Fruit fly (Drosophila melanogaster) whole organism, embryonic: ENCODE data around the gene NK7.1.
A peak's percentile ranks its signal among the peaks of the same experiment; 100 is the strongest.

Experiments
- B-H2 ChIP-seq: fragments of 200-800 bp; sonication (Bioruptor generic); optimal IDR thresholded peaks from 2 replicates; lab custom pipeline; 2018; ENCODE audit warnings: missing biosample characterization, mild to moderate bottlenecking, missing genetic modification characterization
- BEAF-32 ChIP-seq: fragments of 200-800 bp; sonication (Bioruptor generic); optimal IDR thresholded peaks from 3 replicates; lab custom pipeline; 2017; ENCODE audit warnings: missing biosample characterization, missing genetic modification characterization, mild to moderate bottlenecking, moderate library complexity, missing genetic modification reagents
- CG10147 ChIP-seq: fragments of 200-800 bp; sonication (Bioruptor generic); optimal IDR thresholded peaks from 2 replicates; lab custom pipeline; 2019; ENCODE audit warnings: missing biosample characterization, mild to moderate bottlenecking, missing genetic modification characterization, moderate library complexity
- CG10209 ChIP-seq: fragments of 200-800 bp; sonication (Bioruptor generic); optimal IDR thresholded peaks from 3 replicates; lab custom pipeline; 2017; ENCODE audit warnings: missing biosample characterization, mild to moderate bottlenecking, missing genetic modification characterization, missing genetic modification reagents
- CG12155 ChIP-seq: fragments of 200-800 bp; sonication (Bioruptor generic); optimal IDR thresholded peaks from 3 replicates; lab custom pipeline; 2016; ENCODE audit warnings: missing biosample characterization, missing genetic modification characterization
- CG12236 ChIP-seq: fragments of 200-800 bp; sonication (Bioruptor generic); optimal IDR thresholded peaks from 2 replicates; lab custom pipeline; 2016; ENCODE audit warnings: missing biosample characterization, missing genetic modification characterization
- CG13775 ChIP-seq: fragments of 200-800 bp; sonication (Bioruptor generic); optimal IDR thresholded peaks from 3 replicates; lab custom pipeline; 2017; ENCODE audit warnings: missing biosample characterization, mild to moderate bottlenecking, missing genetic modification characterization
- CG15514 ChIP-seq: fragments of 200-800 bp; sonication (Bioruptor generic); optimal IDR thresholded peaks from 3 replicates; lab custom pipeline; 2017; ENCODE audit warnings: missing biosample characterization, missing genetic modification characterization, mild to moderate bottlenecking, moderate library complexity, missing genetic modification reagents
- CG15601 ChIP-seq: fragments of 200-800 bp; sonication (Bioruptor generic); optimal IDR thresholded peaks from 3 replicates; lab custom pipeline; 2019; ENCODE audit warnings: missing biosample characterization, mild to moderate bottlenecking, missing genetic modification characterization, moderate library complexity
- CG17568 ChIP-seq: fragments of 200-800 bp; sonication (Bioruptor generic); optimal IDR thresholded peaks from 2 replicates; lab custom pipeline; 2018; ENCODE audit warnings: missing biosample characterization, mild to moderate bottlenecking, missing genetic modification characterization, moderate library complexity
- CG17912 ChIP-seq: fragments of 200-800 bp; sonication (Bioruptor generic); optimal IDR thresholded peaks from 2 replicates; lab custom pipeline; 2018; ENCODE audit warnings: missing biosample characterization, mild to moderate bottlenecking, missing genetic modification characterization
- CG30403 ChIP-seq: fragments of 200-800 bp; sonication (Bioruptor generic); optimal IDR thresholded peaks from 3 replicates; lab custom pipeline; 2016; ENCODE audit warnings: missing biosample characterization, missing genetic modification characterization
- CG3281 ChIP-seq: fragments of 200-800 bp; sonication (Bioruptor generic); optimal IDR thresholded peaks from 3 replicates; lab custom pipeline; 2017; ENCODE audit warnings: missing biosample characterization, mild to moderate bottlenecking, missing genetic modification characterization
- CG34224 ChIP-seq: fragments of 200-800 bp; sonication (Bioruptor generic); IDR thresholded peaks from 3 replicates; pipeline ENCODE4 v1.3.6; 2022; ENCODE audit warnings: missing biosample characterization, missing genetic modification characterization; ENCODE audit not compliant: partially characterized antibody
- CG6813 ChIP-seq: fragments of 200-800 bp; sonication (Bioruptor generic); optimal IDR thresholded peaks from 2 replicates; lab custom pipeline; 2017; ENCODE audit warnings: missing biosample characterization, missing genetic modification characterization, mild to moderate bottlenecking, moderate library complexity, missing genetic modification reagents
- CG7839 ChIP-seq: fragments of 200-800 bp; sonication (Bioruptor generic); optimal IDR thresholded peaks from 3 replicates; lab custom pipeline; 2018; ENCODE audit warnings: missing biosample characterization, mild to moderate bottlenecking, missing genetic modification characterization, moderate library complexity
- CG8359 ChIP-seq: fragments of 200-800 bp; sonication (Bioruptor generic); optimal IDR thresholded peaks from 2 replicates; lab custom pipeline; 2017; ENCODE audit warnings: missing biosample characterization, mild to moderate bottlenecking, missing genetic modification characterization, borderline replicate concordance
- CoRest ChIP-seq: fragments of 200-800 bp; sonication (Bioruptor generic); optimal IDR thresholded peaks from 3 replicates; lab custom pipeline; 2018; ENCODE audit warnings: missing biosample characterization, mild to moderate bottlenecking, missing genetic modification characterization, moderate library complexity
- Gug ChIP-seq: fragments of 200-800 bp; sonication (Bioruptor generic); IDR thresholded peaks from 4 replicates; pipeline ENCODE4 v1.3.6; 2022; ENCODE audit warnings: missing biosample characterization, missing genetic modification characterization
- Oli ChIP-seq: fragments of 200-800 bp; sonication (Bioruptor generic); optimal IDR thresholded peaks from 2 replicates; lab custom pipeline; 2018; ENCODE audit warnings: missing biosample characterization, mild to moderate bottlenecking, missing genetic modification characterization, moderate library complexity
- Pdp1 ChIP-seq, 2 experiments: fragments of 200-800 bp; sonication (Bioruptor generic); optimal IDR thresholded peaks; 3 replicates each; lab custom pipeline; 2016; ENCODE audit warnings: missing biosample characterization in 2 of 2, missing genetic modification characterization in 2 of 2, mild to moderate bottlenecking in 1 of 2, moderate library complexity in 1 of 2
- Side ChIP-seq: fragments of 200-800 bp; sonication (Bioruptor generic); optimal IDR thresholded peaks from 2 replicates; lab custom pipeline; 2016; ENCODE audit warnings: missing biosample characterization, missing genetic modification characterization
- Trl ChIP-seq, 3 experiments: fragments of >200 bp in 2 of 3; fragments of 200-800 bp in 1 of 3; sonication (Bioruptor generic) in 1 of 3; optimal IDR thresholded peaks; 2 replicates in 1 of 3; 3 replicates in 2 of 3; lab custom pipeline; 2016 to 2017; ENCODE audit warnings: missing biosample characterization in 1 of 3, missing genetic modification characterization in 1 of 3
- Xbp1 ChIP-seq: fragments of 200-800 bp; sonication (Bioruptor generic); optimal IDR thresholded peaks from 3 replicates; lab custom pipeline; 2016; ENCODE audit warnings: missing biosample characterization, mild to moderate bottlenecking, missing genetic modification characterization
- ara ChIP-seq: fragments of 200-800 bp; sonication (Bioruptor generic); IDR thresholded peaks from 2 replicates; pipeline ENCODE4 v1.3.6; 2022; ENCODE audit warnings: missing biosample characterization, missing genetic modification characterization
- caup ChIP-seq: fragments of 200-800 bp; sonication (Bioruptor generic); optimal IDR thresholded peaks from 3 replicates; lab custom pipeline; 2017; ENCODE audit warnings: missing biosample characterization, mild to moderate bottlenecking, missing genetic modification characterization, moderate library complexity; ENCODE audit not compliant: severe bottlenecking
- disco-r ChIP-seq: fragments of 200-800 bp; sonication (Bioruptor generic); optimal IDR thresholded peaks from 2 replicates; lab custom pipeline; 2016; ENCODE audit warnings: missing biosample characterization, missing genetic modification characterization
- dmrt99B ChIP-seq: fragments of 200-800 bp; sonication (Bioruptor generic); optimal IDR thresholded peaks from 2 replicates; lab custom pipeline; 2018; ENCODE audit warnings: missing biosample characterization, mild to moderate bottlenecking, missing genetic modification characterization, moderate library complexity
- ems ChIP-seq: fragments of 200-800 bp; sonication (Bioruptor generic); optimal IDR thresholded peaks from 3 replicates; lab custom pipeline; 2016; ENCODE audit warnings: missing biosample characterization, missing genetic modification characterization
- ewg ChIP-seq: fragments of 200-800 bp; sonication (Bioruptor generic); optimal IDR thresholded peaks from 3 replicates; lab custom pipeline; 2017; ENCODE audit warnings: mild to moderate bottlenecking, missing biosample characterization, missing genetic modification reagents, missing genetic modification characterization
- exex ChIP-seq: fragments of 200-800 bp; sonication (Bioruptor generic); optimal IDR thresholded peaks from 4 replicates; lab custom pipeline; 2018; ENCODE audit warnings: missing biosample characterization, mild to moderate bottlenecking, missing genetic modification characterization, moderate library complexity
- grau ChIP-seq: fragments of 200-800 bp; optimal IDR thresholded peaks from 3 replicates; lab custom pipeline; 2019; ENCODE audit warnings: missing biosample characterization, mild to moderate bottlenecking, missing genetic modification characterization, moderate library complexity
- gsb-n ChIP-seq: fragments of 200-800 bp; sonication (Bioruptor generic); optimal IDR thresholded peaks from 3 replicates; lab custom pipeline; 2018; ENCODE audit warnings: missing biosample characterization, mild to moderate bottlenecking, missing genetic modification characterization
- lab ChIP-seq: fragments of 200-800 bp; sonication (Bioruptor generic); optimal IDR thresholded peaks from 3 replicates; lab custom pipeline; 2017; ENCODE audit warnings: missing biosample characterization, missing genetic modification characterization, mild to moderate bottlenecking, moderate library complexity, missing genetic modification reagents
- mam ChIP-seq: fragments of 200-800 bp; sonication (Bioruptor generic); optimal IDR thresholded peaks from 3 replicates; lab custom pipeline; 2016; ENCODE audit warnings: missing biosample characterization, missing genetic modification characterization
- mirr ChIP-seq: fragments of 200-800 bp; sonication (Bioruptor generic); optimal IDR thresholded peaks from 3 replicates; lab custom pipeline; 2018; ENCODE audit warnings: missing biosample characterization, mild to moderate bottlenecking, missing genetic modification characterization
- phol ChIP-seq: fragments of 200-800 bp; sonication (Bioruptor generic); optimal IDR thresholded peaks from 3 replicates; lab custom pipeline; 2018; ENCODE audit warnings: missing biosample characterization, mild to moderate bottlenecking, missing genetic modification characterization, moderate library complexity
- sc ChIP-seq, 3 experiments: fragments of >200 bp in 2 of 3; fragments of 200-800 bp in 1 of 3; sonication (Bioruptor generic) in 1 of 3; optimal IDR thresholded peaks; 2 replicates in 2 of 3; 3 replicates in 1 of 3; lab custom pipeline; 2017; ENCODE audit warnings: mild to moderate bottlenecking in 1 of 3, missing biosample characterization in 1 of 3, missing genetic modification characterization in 1 of 3, missing genetic modification reagents in 1 of 3
- sd ChIP-seq: fragments of 200-800 bp; sonication (Bioruptor generic); optimal IDR thresholded peaks from 3 replicates; lab custom pipeline; 2018; ENCODE audit warnings: missing biosample characterization, mild to moderate bottlenecking, missing genetic modification characterization, moderate library complexity
- sr ChIP-seq: fragments of 200-800 bp; sonication (Bioruptor generic); IDR thresholded peaks from 3 replicates; pipeline ENCODE4 v1.3.6; 2022; ENCODE audit warnings: missing biosample characterization, missing genetic modification characterization
- unpg ChIP-seq: fragments of 200-800 bp; sonication (Bioruptor generic); optimal IDR thresholded peaks from 3 replicates; lab custom pipeline; 2018; ENCODE audit warnings: missing biosample characterization, mild to moderate bottlenecking, missing genetic modification characterization, moderate library complexity

The NK7.1 gene

dm6 chr3R:14285059-14285953 lies 87.4 kb downstream of the NK7.1 start (continued):
- TF ChIP-seq phol (tag; lab: Kevin White, UChicago) (peak; percentile 38), CG3281 (GFP tag; lab: Kevin White, UChicago) (peak; percentile 9), Oli (tag; lab: Kevin White, UChicago) (peak; percentile 34), Side (peak; percentile 14), caup (GFP tag; lab: Kevin White, UChicago) (peak; percentile 42), CG15601 (no peak), Gug (GFP tag; lab: Robert Waterston, UW) (peak; percentile 36; the same call in 1 of the 4 replicates), unpg (GFP tag; lab: Kevin White, UChicago) (peak; percentile 7), CG8359 (GFP tag; lab: Kevin White, UChicago) (no peak), CG10209 (GFP tag; lab: Kevin White, UChicago) (no peak), dmrt99B (tag; lab: Kevin White, UChicago) (peak; percentile 31), CG10147 (GFP tag; lab: Kevin White, UChicago) (peak; percentile 25), CG17912 (GFP tag; lab: Kevin White, UChicago) (no peak), ems (GFP tag; lab: Kevin White, UChicago) (no peak), CG12155 (GFP tag; lab: Kevin White, UChicago) (peak; percentile 5), CG12236 (no peak), BEAF-32 (GFP tag; lab: Kevin White, UChicago) (no peak), Xbp1 (GFP tag; lab: Kevin White, UChicago) (peak; percentile 17), ewg (GFP tag; lab: Kevin White, UChicago) (peak; percentile 3), Trl (optimal IDR thresholded peaks at IDR 0.05; lab: Kevin White, UChicago) (peak; percentile 71 to 92), Trl (GFP tag; optimal IDR thresholded peaks at IDR 0.05; lab: Kevin White, UChicago) (no peak), CG7839 (tag; lab: Kevin White, UChicago) (peak; percentile 26), mam (peak; percentile 6), disco-r (GFP tag; lab: Kevin White, UChicago) (peak; percentile 23), grau (tag; lab: Kevin White, UChicago) (peak; percentile 89), CG13775 (GFP tag; lab: Kevin White, UChicago) (peak; percentile 13), ara (no peak), CG30403 (GFP tag; lab: Kevin White, UChicago) (peak; percentile 25), CG15514 (GFP tag; lab: Kevin White, UChicago) (peak; percentile 26), sc (optimal IDR thresholded peaks at IDR 0.05; lab: Kevin White, UChicago) (no peak), sc (GFP tag; optimal IDR thresholded peaks at IDR 0.05; lab: Kevin White, UChicago) (peak; percentile 19), CoRest (tag; lab: Kevin White, UChicago) (peak; percentile 50), sr (no peak), lab (GFP tag; lab: Kevin White, UChicago) (peak; percentile 42), B-H2 (GFP tag; lab: Kevin White, UChicago) (peak; percentile 38), CG34224 (no peak), sd (peak; percentile 79), Pdp1 (GFP tag; optimal IDR thresholded peaks at IDR 0.05; lab: Kevin White, UChicago) (peak; percentile 26 to 99), mirr (GFP tag; lab: Kevin White, UChicago) (peak; percentile 46), gsb-n (tag; lab: Kevin White, UChicago) (peak; percentile 19), exex (tag; lab: Kevin White, UChicago) (peak; percentile 77), CG6813 (GFP tag; lab: Kevin White, UChicago) (peak; percentile 16), CG17568 (GFP tag; lab: Kevin White, UChicago) (peak; percentile 3)
